Worm (Caenorhabditis elegans): ENCODE data around the gene atf-6.

Gene atf-6

ce11 chrX:12484078-12484477 lies 3.3 kb downstream of the atf-6 start:
- TF ChIP-seq ceh-36 (tag; optimal IDR thresholded peaks at IDR 0.05) (no peak), ets-7 (tag; optimal IDR thresholded peaks at IDR 0.05) (no peak), ama-1 (optimal IDR thresholded peaks at IDR 0.05) (no peak), flt-1 (GFP tag; IDR thresholded peaks at IDR 0.05) (no peak), tbx-37 (GFP tag; conservative IDR thresholded peaks at IDR 0.05) (no peak), hnd-1 (tag; optimal IDR thresholded peaks at IDR 0.05) (no peak), tra-4 (tag; optimal IDR thresholded peaks at IDR 0.05) (no peak), ceh-13 (GFP tag; optimal IDR thresholded peaks at IDR 0.05) (no peak), aly-1 (tag; optimal IDR thresholded peaks at IDR 0.05) (no peak), F13C5.2 (tag; optimal IDR thresholded peaks at IDR 0.05) (no peak), hmg-4 (GFP tag; optimal IDR thresholded peaks at IDR 0.05) (no peak), pes-1 (GFP tag; IDR thresholded peaks at IDR 0.05) (no peak), hmbx-1 (tag; optimal IDR thresholded peaks at IDR 0.05) (no peak), scrt-1 (GFP tag; IDR thresholded peaks at IDR 0.05) (no peak), tbx-11 (GFP tag; IDR thresholded peaks at IDR 0.05) (no peak), sea-1 (GFP tag; conservative IDR thresholded peaks at IDR 0.05) (no peak), B0310.2 (tag; optimal IDR thresholded peaks at IDR 0.05) (no peak)

- TF ChIP-seq hmg-4 (GFP tag; optimal IDR thresholded peaks at IDR 0.05): no peak
- no peak for TF ChIP-seq tbx-37 (GFP tag; conservative IDR thresholded peaks at IDR 0.05)
- TF ChIP-seq ets-7 (tag; optimal IDR thresholded peaks at IDR 0.05): no peak
- TF ChIP-seq tbx-11 (GFP tag; IDR thresholded peaks at IDR 0.05): no peak
- TF ChIP-seq hnd-1 (tag; optimal IDR thresholded peaks at IDR 0.05): no peak
- TF ChIP-seq tra-4 (tag; optimal IDR thresholded peaks at IDR 0.05): no peak
- no peak for TF ChIP-seq scrt-1 (GFP tag; IDR thresholded peaks at IDR 0.05)
- no peak for TF ChIP-seq hmbx-1 (tag; optimal IDR thresholded peaks at IDR 0.05)
- TF ChIP-seq ceh-36 (tag; optimal IDR thresholded peaks at IDR 0.05): no peak
- no peak for TF ChIP-seq flt-1 (GFP tag; IDR thresholded peaks at IDR 0.05)
- TF ChIP-seq ceh-13 (GFP tag; optimal IDR thresholded peaks at IDR 0.05): no peak
- TF ChIP-seq ama-1 (optimal IDR thresholded peaks at IDR 0.05): no peak
Measured at ce11 chrX:12484749-12485148, 4.0 kb downstream of the atf-6 start, which contains the start of gene tbc-13. tbc-13 (plus strand) TSS chrX:12485049.

- TF ChIP-seq tra-4 (tag; optimal IDR thresholded peaks at IDR 0.05) (no peak), tbx-11 (GFP tag; IDR thresholded peaks at IDR 0.05) (no peak), ets-7 (tag; optimal IDR thresholded peaks at IDR 0.05) (no peak), hmbx-1 (tag; optimal IDR thresholded peaks at IDR 0.05) (no peak), ceh-36 (tag; optimal IDR thresholded peaks at IDR 0.05) (no peak), F13C5.2 (tag; optimal IDR thresholded peaks at IDR 0.05) (no peak), aly-1 (tag; optimal IDR thresholded peaks at IDR 0.05) (no peak), pes-1 (GFP tag; IDR thresholded peaks at IDR 0.05) (no peak), flt-1 (GFP tag; IDR thresholded peaks at IDR 0.05) (no peak), hnd-1 (tag; optimal IDR thresholded peaks at IDR 0.05) (no peak), sea-1 (GFP tag; conservative IDR thresholded peaks at IDR 0.05) (no peak), B0310.2 (tag; optimal IDR thresholded peaks at IDR 0.05) (no peak), tbx-37 (GFP tag; conservative IDR thresholded peaks at IDR 0.05) (no peak), hmg-4 (GFP tag; optimal IDR thresholded peaks at IDR 0.05) (no peak), scrt-1 (GFP tag; IDR thresholded peaks at IDR 0.05) (no peak)
Measured at ce11 chrX:12491138-12491537, 10.4 kb downstream of the atf-6 start.

ce11 chrX:12492467-12492866 lies 11.7 kb downstream of the atf-6 start, which contains the start of gene lips-1:
lips-1 (plus strand) TSS chrX:12492767.
- no peak for TF ChIP-seq hmg-4 (GFP tag; optimal IDR thresholded peaks at IDR 0.05)
- TF ChIP-seq F13C5.2 (tag; optimal IDR thresholded peaks at IDR 0.05): no peak
- no peak for TF ChIP-seq pes-1 (GFP tag; IDR thresholded peaks at IDR 0.05)
- TF ChIP-seq ama-1 (optimal IDR thresholded peaks at IDR 0.05): no peak
- no peak for TF ChIP-seq hmbx-1 (tag; optimal IDR thresholded peaks at IDR 0.05)
- TF ChIP-seq ets-7 (tag; optimal IDR thresholded peaks at IDR 0.05): no peak
- TF ChIP-seq scrt-1 (GFP tag; IDR thresholded peaks at IDR 0.05): no peak
- TF ChIP-seq aly-1 (tag; optimal IDR thresholded peaks at IDR 0.05): no peak
- TF ChIP-seq tbx-37 (GFP tag; conservative IDR thresholded peaks at IDR 0.05): no peak
- no peak for TF ChIP-seq tbx-11 (GFP tag; IDR thresholded peaks at IDR 0.05)
- TF ChIP-seq flt-1 (GFP tag; IDR thresholded peaks at IDR 0.05): no peak
- no peak for TF ChIP-seq tra-4 (tag; optimal IDR thresholded peaks at IDR 0.05)
- no peak for TF ChIP-seq ceh-13 (GFP tag; optimal IDR thresholded peaks at IDR 0.05)

- TF ChIP-seq sea-1 (GFP tag; conservative IDR thresholded peaks at IDR 0.05) (no peak), tra-4 (tag; optimal IDR thresholded peaks at IDR 0.05) (no peak), scrt-1 (GFP tag; IDR thresholded peaks at IDR 0.05) (no peak)
Measured at ce11 chrX:12500777-12501176, 20.0 kb downstream of the atf-6 start.

- TF ChIP-seq tbx-11 (GFP tag; IDR thresholded peaks at IDR 0.05) (no peak), ama-1 (optimal IDR thresholded peaks at IDR 0.05) (peak; percentile 59), sea-1 (GFP tag; conservative IDR thresholded peaks at IDR 0.05) (no peak), F13C5.2 (tag; optimal IDR thresholded peaks at IDR 0.05) (no peak), tra-4 (tag; optimal IDR thresholded peaks at IDR 0.05) (peak; percentile 0)
Measured at ce11 chrX:12503288-12503803, 22.6 kb downstream of the atf-6 start, which contains the start of gene sdz-19. sdz-19 (minus strand) TSS chrX:12503338.

ce11 chrX:12509334-12509944 lies 28.7 kb downstream of the atf-6 start:
- TF ChIP-seq scrt-1 (GFP tag; IDR thresholded peaks at IDR 0.05) (no peak), tra-4 (tag; optimal IDR thresholded peaks at IDR 0.05) (no peak), sea-1 (GFP tag; conservative IDR thresholded peaks at IDR 0.05) (no peak), ceh-13 (GFP tag; optimal IDR thresholded peaks at IDR 0.05) (no peak), hnd-1 (tag; optimal IDR thresholded peaks at IDR 0.05) (no peak), flt-1 (GFP tag; IDR thresholded peaks at IDR 0.05) (no peak), hmg-4 (GFP tag; optimal IDR thresholded peaks at IDR 0.05) (no peak), ceh-36 (tag; optimal IDR thresholded peaks at IDR 0.05) (no peak), F13C5.2 (tag; optimal IDR thresholded peaks at IDR 0.05) (no peak), pes-1 (GFP tag; IDR thresholded peaks at IDR 0.05) (no peak), ama-1 (optimal IDR thresholded peaks at IDR 0.05) (no peak), tbx-11 (GFP tag; IDR thresholded peaks at IDR 0.05) (no peak), hmbx-1 (tag; optimal IDR thresholded peaks at IDR 0.05) (no peak), aly-1 (tag; optimal IDR thresholded peaks at IDR 0.05) (no peak), ets-7 (tag; optimal IDR thresholded peaks at IDR 0.05) (no peak), tbx-37 (GFP tag; conservative IDR thresholded peaks at IDR 0.05) (no peak), B0310.2 (tag; optimal IDR thresholded peaks at IDR 0.05) (no peak)
